Fruit fly (Drosophila melanogaster) whole organism, embryonic: ENCODE results near the gene cue.

Experiments used
- Adf1 ChIP-seq: fragments of 200-800 bp; sonication (Bioruptor generic); IDR thresholded peaks from 2 replicates; pipeline ENCODE4 v1.3.6; 2022; ENCODE audit warnings: missing biosample characterization, missing genetic modification characterization
- BtbVII ChIP-seq: fragments of 200-800 bp; sonication (Bioruptor generic); optimal IDR thresholded peaks from 3 replicates; lab custom pipeline; 2017; ENCODE audit warnings: missing biosample characterization, mild to moderate bottlenecking, missing genetic modification characterization
- CG11093 ChIP-seq: fragments of 200-800 bp; sonication (Bioruptor generic); IDR thresholded peaks from 3 replicates; pipeline ENCODE4 v1.3.6; 2022; ENCODE audit warnings: missing biosample characterization, missing genetic modification characterization
- CG13424 ChIP-seq: fragments of 200-800 bp; sonication (Bioruptor generic); optimal IDR thresholded peaks from 2 replicates; lab custom pipeline; 2019; ENCODE audit warnings: missing biosample characterization, mild to moderate bottlenecking, missing genetic modification characterization, moderate library complexity
- CG13624 ChIP-seq: fragments of 200-800 bp; sonication (Bioruptor generic); optimal IDR thresholded peaks from 2 replicates; lab custom pipeline; 2016; ENCODE audit warnings: missing biosample characterization, missing genetic modification characterization
- CG15479 ChIP-seq: fragments of 200-800 bp; sonication (Bioruptor generic); optimal IDR thresholded peaks from 3 replicates; lab custom pipeline; 2019; ENCODE audit warnings: missing biosample characterization, mild to moderate bottlenecking, missing genetic modification characterization, moderate library complexity
- CG1832 ChIP-seq: fragments of 200-800 bp; sonication (Bioruptor generic); optimal IDR thresholded peaks from 2 replicates; lab custom pipeline; 2017; ENCODE audit warnings: missing biosample characterization, mild to moderate bottlenecking, missing genetic modification characterization, inconsistent platforms
- CG30403 ChIP-seq: fragments of 200-800 bp; sonication (Bioruptor generic); optimal IDR thresholded peaks from 3 replicates; lab custom pipeline; 2016; ENCODE audit warnings: missing biosample characterization, missing genetic modification characterization
- CG31365 ChIP-seq: fragments of 200-800 bp; sonication (Bioruptor generic); optimal IDR thresholded peaks from 2 replicates; lab custom pipeline; 2018; ENCODE audit warnings: missing biosample characterization, mild to moderate bottlenecking, missing genetic modification characterization
- CG34224 ChIP-seq: fragments of 200-800 bp; sonication (Bioruptor generic); IDR thresholded peaks from 3 replicates; pipeline ENCODE4 v1.3.6; 2022; ENCODE audit warnings: missing biosample characterization, missing genetic modification characterization; ENCODE audit not compliant: partially characterized antibody
- CG34376 ChIP-seq: fragments of 200-800 bp; sonication (Bioruptor generic); optimal IDR thresholded peaks from 2 replicates; lab custom pipeline; 2018; ENCODE audit warnings: missing biosample characterization, mild to moderate bottlenecking, missing genetic modification characterization
- CG42726 ChIP-seq: fragments of 200-800 bp; sonication (Bioruptor generic); IDR thresholded peaks from 2 replicates; pipeline ENCODE4 v1.3.6; 2022; ENCODE audit warnings: missing biosample characterization, missing genetic modification characterization; ENCODE audit not compliant: partially characterized antibody
- CG4404 ChIP-seq: fragments of 200-800 bp; sonication (Bioruptor generic); IDR thresholded peaks from 2 replicates; pipeline ENCODE4 v1.3.6; 2022; ENCODE audit warnings: missing biosample characterization, missing genetic modification characterization
- CG5953 ChIP-seq: fragments of 200-800 bp; sonication (Bioruptor generic); IDR thresholded peaks from 2 replicates; pipeline ENCODE4 v1.3.6; 2022; ENCODE audit warnings: missing biosample characterization, missing genetic modification characterization
- CG6254 ChIP-seq: fragments of 200-800 bp; sonication (Bioruptor generic); optimal IDR thresholded peaks from 3 replicates; lab custom pipeline; 2017; ENCODE audit warnings: mild to moderate bottlenecking, missing biosample characterization, missing genetic modification reagents, missing genetic modification characterization
- CG8281 ChIP-seq: fragments of 200-800 bp; sonication (Bioruptor generic); optimal IDR thresholded peaks from 2 replicates; lab custom pipeline; 2018; ENCODE audit warnings: missing biosample characterization, mild to moderate bottlenecking, missing genetic modification characterization, moderate library complexity
- CG8388 ChIP-seq: fragments of 200-800 bp; sonication (Bioruptor generic); optimal IDR thresholded peaks from 2 replicates; lab custom pipeline; 2019; ENCODE audit warnings: missing biosample characterization, mild to moderate bottlenecking, missing genetic modification characterization, moderate library complexity
- CrebB ChIP-seq: fragments of 200-800 bp; sonication (Bioruptor generic); optimal IDR thresholded peaks from 3 replicates; lab custom pipeline; 2018; ENCODE audit warnings: missing biosample characterization, mild to moderate bottlenecking, missing genetic modification characterization
- D19A ChIP-seq: fragments of 200-800 bp; optimal IDR thresholded peaks from 3 replicates; lab custom pipeline; 2019; ENCODE audit warnings: missing biosample characterization, mild to moderate bottlenecking, missing genetic modification characterization, moderate library complexity
- Ets65A ChIP-seq: fragments of 200-800 bp; sonication (Bioruptor generic); peaks from one replicate; lab custom pipeline; 2016; ENCODE audit warnings: missing biosample characterization, missing genetic modification characterization
- Gsc ChIP-seq: fragments of 200-800 bp; sonication (Bioruptor generic); IDR thresholded peaks from 2 replicates; pipeline ENCODE4 v1.3.6; 2022; ENCODE audit warnings: missing biosample characterization, missing genetic modification characterization
- H2.0 ChIP-seq: fragments of 200-800 bp; sonication (Bioruptor generic); IDR thresholded peaks from 2 replicates; pipeline ENCODE4 v1.3.6; 2022; ENCODE audit warnings: missing biosample characterization, missing genetic modification characterization
- HmgZ ChIP-seq: fragments of 200-800 bp; sonication (Bioruptor generic); optimal IDR thresholded peaks from 2 replicates; lab custom pipeline; 2018; ENCODE audit warnings: missing biosample characterization, mild to moderate bottlenecking, missing genetic modification characterization
- Rx ChIP-seq: fragments of 200-800 bp; sonication (Bioruptor generic); IDR thresholded peaks from 2 replicates; pipeline ENCODE4 v1.3.6; 2022; ENCODE audit warnings: missing biosample characterization, missing genetic modification characterization
- Sox100B ChIP-seq: fragments of 200-800 bp; sonication (Bioruptor generic); optimal IDR thresholded peaks from 3 replicates; lab custom pipeline; 2018; ENCODE audit warnings: missing biosample characterization, mild to moderate bottlenecking, missing genetic modification characterization
- Usf ChIP-seq: fragments of 200-800 bp; sonication (Bioruptor generic); optimal IDR thresholded peaks from 2 replicates; lab custom pipeline; 2017; ENCODE audit warnings: missing genotype, missing biosample characterization, missing genetic modification characterization
- bab2 ChIP-seq: fragments of 200-800 bp; sonication (Bioruptor generic); optimal IDR thresholded peaks from 2 replicates; lab custom pipeline; 2016; ENCODE audit warnings: missing biosample characterization, missing genetic modification characterization
- bsh ChIP-seq, 2 experiments: fragments of 200-800 bp; sonication (Bioruptor generic); optimal IDR thresholded peaks; 2 replicates each; lab custom pipeline; 2017 to 2018; ENCODE audit warnings: mild to moderate bottlenecking in 2 of 2, missing biosample characterization in 2 of 2, missing genetic modification characterization in 2 of 2, moderate library complexity in 1 of 2
- dysf ChIP-seq: fragments of 200-800 bp; sonication (Bioruptor generic); IDR thresholded peaks from 3 replicates; pipeline ENCODE4 v1.3.6; 2022; ENCODE audit warnings: missing biosample characterization, missing genetic modification characterization
- ewg ChIP-seq: fragments of 200-800 bp; sonication (Bioruptor generic); optimal IDR thresholded peaks from 3 replicates; lab custom pipeline; 2017; ENCODE audit warnings: mild to moderate bottlenecking, missing biosample characterization, missing genetic modification reagents, missing genetic modification characterization
- gsb-n ChIP-seq: fragments of 200-800 bp; sonication (Bioruptor generic); optimal IDR thresholded peaks from 3 replicates; lab custom pipeline; 2018; ENCODE audit warnings: missing biosample characterization, mild to moderate bottlenecking, missing genetic modification characterization
- h ChIP-seq: fragments of >200 bp; optimal IDR thresholded peaks from 2 replicates; lab custom pipeline; 2017
- kah ChIP-seq: fragments of 200-800 bp; sonication (Bioruptor generic); optimal IDR thresholded peaks from 2 replicates; lab custom pipeline; 2018; ENCODE audit warnings: missing biosample characterization, mild to moderate bottlenecking, missing genetic modification characterization
- kay ChIP-seq: fragments of 200-800 bp; sonication (Bioruptor generic); optimal IDR thresholded peaks from 2 replicates; lab custom pipeline; 2016; ENCODE audit warnings: missing biosample characterization, missing genetic modification characterization
- lola ChIP-seq, 3 experiments: fragments of >200 bp in 2 of 3; fragments of 200-800 bp in 1 of 3; sonication (Bioruptor generic) in 1 of 3; optimal IDR thresholded peaks; 2 replicates each; lab custom pipeline; 2017 to 2019; ENCODE audit warnings: missing biosample characterization in 3 of 3, missing genetic modification characterization in 3 of 3, mild to moderate bottlenecking in 1 of 3, moderate library complexity in 1 of 3
- lov ChIP-seq, 2 experiments: fragments of 200-800 bp in 1 of 2; fragments of >200 bp in 1 of 2; sonication (Bioruptor generic) in 1 of 2; IDR thresholded peaks in 1 of 2; optimal IDR thresholded peaks in 1 of 2; 2 replicates in 1 of 2; 3 replicates in 1 of 2; pipeline versions ENCODE4 v1.3.6 to Lab custom; 2017 to 2022; ENCODE audit warnings: missing biosample characterization in 1 of 2, missing genetic modification characterization in 1 of 2
- nerfin-1 ChIP-seq: fragments of 200-800 bp; sonication (Bioruptor generic); optimal IDR thresholded peaks from 3 replicates; lab custom pipeline; 2019; ENCODE audit warnings: missing biosample characterization, mild to moderate bottlenecking, missing genetic modification characterization, moderate library complexity
- nmo ChIP-seq: fragments of 200-800 bp; sonication (Bioruptor generic); optimal IDR thresholded peaks from 2 replicates; lab custom pipeline; 2018; ENCODE audit warnings: missing biosample characterization, mild to moderate bottlenecking, missing genetic modification characterization, moderate library complexity
- onecut ChIP-seq: fragments of 200-800 bp; sonication (Bioruptor generic); IDR thresholded peaks from 2 replicates; pipeline ENCODE4 v1.3.6; 2022; ENCODE audit warnings: missing biosample characterization, missing genetic modification characterization
- toy ChIP-seq: fragments of 200-800 bp; sonication (Bioruptor generic); IDR thresholded peaks from 2 replicates; pipeline ENCODE4 v1.3.6; 2022; ENCODE audit warnings: missing biosample characterization, missing genetic modification characterization
- vnd ChIP-seq: fragments of 200-800 bp; sonication (Bioruptor generic); IDR thresholded peaks from 3 replicates; pipeline ENCODE4 v1.3.6; 2022; ENCODE audit warnings: missing biosample characterization, missing genetic modification characterization; ENCODE audit not compliant: partially characterized antibody
- wdn ChIP-seq: fragments of 200-800 bp; sonication (Bioruptor generic); IDR thresholded peaks from 2 replicates; pipeline ENCODE4 v1.3.6; 2022; ENCODE audit warnings: missing biosample characterization, missing genetic modification characterization
- wor ChIP-seq: fragments of 200-800 bp; sonication (Bioruptor generic); IDR thresholded peaks from 2 replicates; pipeline ENCODE4 v1.3.6; 2022; ENCODE audit warnings: missing biosample characterization, missing genetic modification characterization
- z ChIP-seq: fragments of 200-800 bp; sonication (Bioruptor generic); IDR thresholded peaks from 3 replicates; pipeline ENCODE4 v1.3.6; 2022; ENCODE audit warnings: missing biosample characterization, missing genetic modification characterization
- zen2 ChIP-seq: fragments of 200-800 bp; sonication (Bioruptor generic); IDR thresholded peaks from 3 replicates; pipeline ENCODE4 v1.3.6; 2022; ENCODE audit warnings: missing biosample characterization, missing genetic modification characterization; ENCODE audit not compliant: partially characterized antibody

Gene cue

dm6 chr3L:1488592-1489183 is 28.4 kb downstream of the cue start (continued):
- TF ChIP-seq Ets65A (GFP tag; lab: Kevin White, UChicago): peak; percentile 27
- peak; percentile 33; the same call in 1 of the 3 replicates for TF ChIP-seq CG34224
- TF ChIP-seq Adf1: peak; percentile 13; the same call in 1 of the 2 replicates
- peak; percentile 34 for TF ChIP-seq CG34376 (GFP tag; lab: Kevin White, UChicago)
- peak; percentile 66 for TF ChIP-seq vnd

DNA sequence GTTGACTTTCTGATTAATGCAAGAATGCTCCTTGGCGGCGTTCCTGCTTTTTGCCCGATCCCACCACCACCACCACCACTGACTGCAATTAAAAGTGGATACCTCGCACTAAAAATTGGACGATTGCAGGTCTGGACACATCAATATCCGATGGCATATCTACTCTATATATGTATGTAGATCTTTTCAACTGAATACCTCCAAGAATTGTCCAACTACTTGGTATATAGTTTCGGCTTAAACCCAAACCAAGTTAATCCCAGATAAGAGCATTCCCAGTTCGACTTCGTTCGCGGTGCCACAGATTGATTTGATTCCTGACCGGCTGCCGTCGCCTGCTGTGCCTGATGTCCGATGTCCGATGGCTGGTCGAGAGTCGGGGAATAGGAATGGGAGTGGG is 32.3 kb downstream of the cue start:
- TF ChIP-seq CG11093 (no peak), wdn (GFP tag; lab: Robert Waterston, UW) (no peak), CG5953 (GFP tag; lab: Robert Waterston, UW) (no peak), CG30403 (GFP tag; lab: Kevin White, UChicago) (no peak), Ets65A (GFP tag; lab: Kevin White, UChicago) (peak; percentile 28), onecut (GFP tag; lab: Robert Waterston, UW) (no peak), gsb-n (no peak), BtbVII (GFP tag; lab: Kevin White, UChicago) (no peak), CG31365 (tag; lab: Kevin White, UChicago) (no peak), dysf (no peak), CG15479 (GFP tag; lab: Kevin White, UChicago) (no peak), D19A (tag; lab: Kevin White, UChicago) (peak; percentile 27)
- TF ChIP-seq, all 482 proteins: peak for 2

DNA sequence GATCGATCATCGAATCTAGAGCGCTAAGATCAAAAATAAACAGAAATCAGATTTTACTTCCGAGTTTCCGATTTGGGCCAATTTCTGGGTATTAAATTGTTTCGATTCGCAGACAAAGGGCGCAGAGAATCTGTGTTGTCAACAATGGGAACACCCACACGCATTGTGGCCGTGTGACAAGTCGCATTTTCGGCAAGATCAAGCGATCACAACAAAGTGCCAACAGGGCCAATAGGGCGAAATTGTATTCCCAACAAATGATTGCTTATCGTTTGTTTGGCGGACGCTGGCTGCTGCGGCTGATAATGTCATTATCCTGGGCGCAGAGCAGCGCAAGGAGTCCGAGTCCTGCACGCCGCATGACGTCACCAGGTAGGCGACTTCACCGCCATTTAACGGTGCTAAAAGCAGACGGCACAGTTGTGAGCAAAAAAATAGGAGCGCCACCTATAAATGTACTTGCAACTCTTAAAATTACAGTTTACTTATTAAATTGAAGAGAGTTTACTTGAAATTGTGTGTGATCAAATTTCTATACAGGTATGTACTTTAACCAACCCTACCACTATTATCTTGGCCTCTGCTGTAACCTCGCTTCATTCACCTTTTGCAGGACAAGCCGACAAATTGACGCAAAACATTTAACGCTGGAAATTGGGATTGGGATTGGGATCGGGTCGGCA is 37.9 kb downstream of the cue start:
- TF ChIP-seq nerfin-1 (tag; lab: Kevin White, UChicago) (peak; percentile 20), HmgZ (peak; percentile 3), Sox100B (no peak), CG8388 (GFP tag; lab: Kevin White, UChicago) (peak; percentile 46), CrebB (no peak), toy (GFP tag; lab: Robert Waterston, UW) (no peak), CG42726 (GFP tag; lab: Robert Waterston, UW) (no peak), lov (optimal IDR thresholded peaks at IDR 0.05; lab: Kevin White, UChicago) (no peak), lov (GFP tag; IDR thresholded peaks at IDR 0.05; lab: Robert Waterston, UW) (peak; percentile 85), CG6254 (GFP tag; lab: Kevin White, UChicago) (peak; percentile 54), CG4404 (GFP tag; lab: Robert Waterston, UW) (peak; percentile 95), z (GFP tag; lab: Robert Waterston, UW) (peak; percentile 36; the same call in 1 of the 3 replicates), vnd (no peak), zen2 (GFP tag; lab: Robert Waterston, UW) (no peak), Gsc (GFP tag; lab: Robert Waterston, UW) (peak; percentile 58), kah (GFP tag; lab: Kevin White, UChicago) (no peak), Usf (peak; percentile 62), Rx (GFP tag; lab: Robert Waterston, UW) (peak; percentile 76), CG1832 (no peak), H2.0 (GFP tag; lab: Robert Waterston, UW) (peak; percentile 76), CG13624 (GFP tag; lab: Kevin White, UChicago) (no peak), ewg (GFP tag; lab: Kevin White, UChicago) (peak; percentile 23), CG8281 (tag; lab: Kevin White, UChicago) (peak; percentile 2), lola (GFP tag; optimal IDR thresholded peaks at IDR 0.05; lab: Kevin White, UChicago) (peak in 1 of 3 experiments; percentile 86), onecut (GFP tag; lab: Robert Waterston, UW) (peak; percentile 65), kay (GFP tag; lab: Kevin White, UChicago) (peak; percentile 15), wor (GFP tag; lab: Robert Waterston, UW) (peak; percentile 30; the same call in 1 of the 2 replicates), h (lab: Kevin White, UChicago) (no peak), nmo (GFP tag; lab: Kevin White, UChicago) (peak; percentile 78), CG13424 (peak; percentile 38), bab2 (GFP tag; lab: Kevin White, UChicago) (no peak), bsh (GFP tag; optimal IDR thresholded peaks at IDR 0.05; lab: Kevin White, UChicago) (peak in 1 of 2 experiments; percentile 62)
